Worm (Caenorhabditis elegans) whole organism, L4/young adult: ENCODE data around the gene srab-21.

Experiments used
- W03F9.2 ChIP-seq: fragments of 150-350 bp; optimal IDR thresholded peaks from 2 replicates; lab custom pipeline; 2014; ENCODE audit warnings: missing biosample characterization, missing genetic modification characterization
- him-1 ChIP-seq: sonication (generic microtip); optimal IDR thresholded peaks from 2 replicates; lab custom pipeline; 2016; ENCODE audit warnings: missing genotype, missing genetic modification reagents, missing genetic modification characterization, missing compliant biosample characterization

DNA sequence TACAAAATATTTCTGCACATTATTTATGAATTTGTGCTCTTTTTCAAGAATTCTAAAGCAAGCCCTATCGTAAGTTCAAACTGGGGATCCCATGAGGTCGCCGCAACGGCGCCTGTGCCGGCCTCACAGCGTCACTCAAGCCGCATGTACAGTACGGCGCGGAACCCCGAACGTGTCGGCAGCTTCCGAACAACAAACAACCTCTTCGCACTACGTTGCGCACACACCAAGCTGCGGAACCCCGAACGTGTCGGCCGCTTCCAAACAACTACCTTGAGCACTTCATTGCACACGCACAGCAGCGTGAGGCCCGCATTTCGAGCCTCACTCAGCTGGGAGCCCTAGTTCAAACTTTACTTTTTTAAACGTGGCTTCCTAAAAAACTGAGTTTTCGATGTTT is 30.2 kb downstream of the srab-21 start:
- TF ChIP-seq him-1 (tag; lab: Kevin White, UChicago) (no peak), W03F9.2 (tag; lab: Kevin White, UChicago) (no peak)
